Fruit fly (Drosophila melanogaster) whole organism, embryonic: ENCODE results near the gene CG5850.

Source experiments
- Atf3 ChIP-seq: fragments of 200-800 bp; sonication (Bioruptor generic); optimal IDR thresholded peaks from 3 replicates; lab custom pipeline; 2016; ENCODE audit warnings: missing biosample characterization, missing genetic modification characterization
- Bteb2 ChIP-seq: fragments of 200-800 bp; sonication (Bioruptor generic); optimal IDR thresholded peaks from 2 replicates; lab custom pipeline; 2016; ENCODE audit warnings: missing biosample characterization, missing genetic modification characterization
- CG11085 ChIP-seq: fragments of 200-800 bp; sonication (Bioruptor generic); IDR thresholded peaks from 2 replicates; pipeline ENCODE4 v1.3.6; 2022; ENCODE audit warnings: missing biosample characterization, missing genetic modification characterization
- CG11247 ChIP-seq: fragments of 200-800 bp; sonication (Bioruptor generic); IDR thresholded peaks from 2 replicates; pipeline ENCODE4 v1.3.6; 2022; ENCODE audit warnings: missing biosample characterization, missing genetic modification characterization
- CG11695 ChIP-seq: fragments of 200-800 bp; sonication (Bioruptor generic); IDR thresholded peaks from 3 replicates; pipeline ENCODE4 v1.3.6; 2022; ENCODE audit warnings: missing biosample characterization, missing genetic modification characterization
- CG12236 ChIP-seq: fragments of 200-800 bp; sonication (Bioruptor generic); optimal IDR thresholded peaks from 2 replicates; lab custom pipeline; 2016; ENCODE audit warnings: missing biosample characterization, missing genetic modification characterization
- CG13287 ChIP-seq: fragments of 200-800 bp; sonication (Bioruptor generic); IDR thresholded peaks from 2 replicates; pipeline ENCODE4 v1.3.6; 2022; ENCODE audit warnings: missing biosample characterization, missing genetic modification characterization; ENCODE audit not compliant: partially characterized antibody
- CG13296 ChIP-seq: fragments of 200-800 bp; sonication (Bioruptor generic); optimal IDR thresholded peaks from 3 replicates; lab custom pipeline; 2018; ENCODE audit warnings: missing biosample characterization, mild to moderate bottlenecking, missing genetic modification characterization
- CG13424 ChIP-seq: fragments of 200-800 bp; sonication (Bioruptor generic); optimal IDR thresholded peaks from 2 replicates; lab custom pipeline; 2019; ENCODE audit warnings: missing biosample characterization, mild to moderate bottlenecking, missing genetic modification characterization, moderate library complexity
- CG14441 ChIP-seq: fragments of 200-800 bp; sonication (Bioruptor generic); IDR thresholded peaks from 2 replicates; pipeline ENCODE4 v1.3.6; 2022; ENCODE audit warnings: missing biosample characterization, missing genetic modification characterization
- CG14860 ChIP-seq: fragments of 200-800 bp; sonication (Bioruptor generic); IDR thresholded peaks from 3 replicates; pipeline ENCODE4 v1.3.6; 2022; ENCODE audit warnings: missing biosample characterization, missing genetic modification characterization; ENCODE audit not compliant: partially characterized antibody
- CG14965 ChIP-seq: fragments of 200-800 bp; sonication (Bioruptor generic); optimal IDR thresholded peaks from 2 replicates; lab custom pipeline; 2016; ENCODE audit warnings: missing biosample characterization, missing genetic modification characterization, borderline replicate concordance
- CG1529 ChIP-seq: fragments of 200-800 bp; sonication (Bioruptor generic); optimal IDR thresholded peaks from 3 replicates; lab custom pipeline; 2018; ENCODE audit warnings: missing biosample characterization, missing genetic modification characterization
- CG15479 ChIP-seq: fragments of 200-800 bp; sonication (Bioruptor generic); optimal IDR thresholded peaks from 3 replicates; lab custom pipeline; 2019; ENCODE audit warnings: missing biosample characterization, mild to moderate bottlenecking, missing genetic modification characterization, moderate library complexity
- CG16779 ChIP-seq: fragments of 200-800 bp; sonication (Bioruptor generic); IDR thresholded peaks from 2 replicates; pipeline ENCODE4 v1.3.6; 2022; ENCODE audit warnings: missing biosample characterization, missing genetic modification characterization
- CG17186 ChIP-seq: fragments of 200-800 bp; sonication (Bioruptor generic); optimal IDR thresholded peaks from 3 replicates; lab custom pipeline; 2017; ENCODE audit warnings: missing biosample characterization, missing genetic modification reagents, missing genetic modification characterization
- CG31441 ChIP-seq: fragments of 200-800 bp; sonication (Bioruptor generic); IDR thresholded peaks from 2 replicates; pipeline ENCODE4 v1.3.6; 2022; ENCODE audit warnings: missing biosample characterization, missing genetic modification characterization
- CG3407 ChIP-seq: fragments of 200-800 bp; sonication (Bioruptor generic); optimal IDR thresholded peaks from 2 replicates; lab custom pipeline; 2018; ENCODE audit warnings: missing biosample characterization, mild to moderate bottlenecking, missing genetic modification characterization
- CG4282 ChIP-seq: fragments of 200-800 bp; sonication (Bioruptor generic); optimal IDR thresholded peaks from 2 replicates; lab custom pipeline; 2016; ENCODE audit warnings: missing biosample characterization, missing genetic modification characterization
- CG43689 ChIP-seq: fragments of 200-800 bp; sonication (Bioruptor generic); IDR thresholded peaks from 2 replicates; pipeline ENCODE4 v1.3.6; 2022; ENCODE audit warnings: missing biosample characterization, missing genetic modification characterization
- CG6654 ChIP-seq: fragments of 200-800 bp; sonication (Bioruptor generic); optimal IDR thresholded peaks from 2 replicates; lab custom pipeline; 2017; ENCODE audit warnings: missing biosample characterization, mild to moderate bottlenecking, missing genetic modification characterization
- CG8281 ChIP-seq: fragments of 200-800 bp; sonication (Bioruptor generic); optimal IDR thresholded peaks from 2 replicates; lab custom pipeline; 2018; ENCODE audit warnings: missing biosample characterization, mild to moderate bottlenecking, missing genetic modification characterization, moderate library complexity
- CG8924 ChIP-seq: fragments of 200-800 bp; optimal IDR thresholded peaks from 3 replicates; lab custom pipeline; 2019; ENCODE audit warnings: missing biosample characterization, mild to moderate bottlenecking, missing genetic modification characterization, moderate library complexity
- CG9932 ChIP-seq: fragments of 200-800 bp; sonication (Bioruptor generic); IDR thresholded peaks from 2 replicates; pipeline ENCODE4 v1.3.6; 2022; ENCODE audit warnings: missing biosample characterization, missing genetic modification characterization
- Camta ChIP-seq: fragments of 200-800 bp; sonication (Bioruptor generic); optimal IDR thresholded peaks from 2 replicates; lab custom pipeline; 2016; ENCODE audit warnings: missing biosample characterization, missing genetic modification characterization
- Dip2 ChIP-seq: fragments of 200-800 bp; sonication (Bioruptor generic); IDR thresholded peaks from 2 replicates; pipeline ENCODE4 v1.3.6; 2022; ENCODE audit warnings: missing biosample characterization, missing genetic modification characterization
- E2f1 ChIP-seq: fragments of 200-800 bp; sonication (Bioruptor generic); IDR thresholded peaks from 2 replicates; pipeline ENCODE4 v1.3.6; 2022; ENCODE audit warnings: missing biosample characterization, missing genetic modification characterization
- ERR ChIP-seq: fragments of 200-800 bp; sonication (Bioruptor generic); optimal IDR thresholded peaks from 2 replicates; lab custom pipeline; 2016; ENCODE audit warnings: missing biosample characterization, missing genetic modification characterization
- HLH54F ChIP-seq: fragments of 200-800 bp; sonication (Bioruptor generic); optimal IDR thresholded peaks from 3 replicates; lab custom pipeline; 2016; ENCODE audit warnings: missing biosample characterization, missing genetic modification characterization
- Hey ChIP-seq: fragments of 200-800 bp; sonication (Bioruptor generic); optimal IDR thresholded peaks from 3 replicates; lab custom pipeline; 2018; ENCODE audit warnings: missing biosample characterization, mild to moderate bottlenecking, missing genetic modification characterization
- Jarid2 ChIP-seq: fragments of 200-800 bp; sonication (Bioruptor generic); optimal IDR thresholded peaks from 3 replicates; lab custom pipeline; 2017; ENCODE audit warnings: mild to moderate bottlenecking, missing biosample characterization, missing genetic modification reagents, missing genetic modification characterization
- Kr ChIP-seq: fragments of 200-800 bp; sonication (Bioruptor generic); optimal IDR thresholded peaks from 2 replicates; lab custom pipeline; 2017; ENCODE audit warnings: missing biosample characterization, mild to moderate bottlenecking, missing genetic modification characterization
- Med ChIP-seq: fragments of 200-800 bp; sonication (Bioruptor generic); peaks from one replicate; lab custom pipeline; 2016; ENCODE audit warnings: missing biosample characterization, missing genetic modification characterization, mild to moderate bottlenecking, inconsistent platforms, moderate library complexity
- Opbp ChIP-seq: fragments of 200-800 bp; sonication (Bioruptor generic); IDR thresholded peaks from 3 replicates; pipeline ENCODE4 v1.3.6; 2022; ENCODE audit warnings: missing biosample characterization, missing genetic modification characterization; ENCODE audit not compliant: partially characterized antibody
- Optix ChIP-seq: fragments of 200-800 bp; sonication (Bioruptor generic); IDR thresholded peaks from 3 replicates; pipeline ENCODE4 v1.3.6; 2022; ENCODE audit warnings: missing biosample characterization, missing genetic modification characterization
- Sry-β ChIP-seq: fragments of 200-800 bp; sonication (Bioruptor generic); optimal IDR thresholded peaks from 2 replicates; lab custom pipeline; 2018; ENCODE audit warnings: missing biosample characterization, mild to moderate bottlenecking, missing genetic modification characterization, moderate library complexity
- corto ChIP-seq: fragments of 200-800 bp; sonication (Bioruptor generic); optimal IDR thresholded peaks from 2 replicates; lab custom pipeline; 2016; ENCODE audit warnings: missing biosample characterization, mild to moderate bottlenecking, missing genetic modification characterization, moderate library complexity
- dan ChIP-seq: fragments of 200-800 bp; sonication (Bioruptor generic); IDR thresholded peaks from 2 replicates; pipeline ENCODE4 v1.3.6; 2022; ENCODE audit warnings: missing biosample characterization, missing genetic modification characterization
- esg ChIP-seq: fragments of 200-800 bp; sonication (Bioruptor generic); conservative IDR thresholded peaks from 2 replicates; pipeline ENCODE4 v1.3.6; 2022; ENCODE audit warnings: missing biosample characterization, missing genetic modification characterization
- ewg ChIP-seq: fragments of 200-800 bp; sonication (Bioruptor generic); optimal IDR thresholded peaks from 3 replicates; lab custom pipeline; 2017; ENCODE audit warnings: mild to moderate bottlenecking, missing biosample characterization, missing genetic modification reagents, missing genetic modification characterization
- jigr1 ChIP-seq: fragments of 200-800 bp; sonication (Bioruptor generic); IDR thresholded peaks from 3 replicates; pipeline ENCODE4 v1.3.6; 2022; ENCODE audit warnings: missing biosample characterization, missing genetic modification characterization
- mld ChIP-seq: fragments of 200-800 bp; sonication (Bioruptor generic); IDR thresholded peaks from 3 replicates; pipeline ENCODE4 v1.3.6; 2022; ENCODE audit warnings: missing biosample characterization, missing genetic modification characterization; ENCODE audit not compliant: partially characterized antibody
- nau ChIP-seq: fragments of 200-800 bp; sonication (Bioruptor generic); optimal IDR thresholded peaks from 3 replicates; lab custom pipeline; 2017; ENCODE audit warnings: missing biosample characterization, mild to moderate bottlenecking, missing genetic modification characterization, missing genetic modification reagents
- pan ChIP-seq, 4 experiments: fragments of >200 bp in 3 of 4; fragments of 200-800 bp in 1 of 4; sonication (Bioruptor generic) in 1 of 4; optimal IDR thresholded peaks in 3 of 4; IDR thresholded peaks in 1 of 4; 2 replicates each; pipeline versions ENCODE4 v1.3.6 to Lab custom; 2017 to 2022; ENCODE audit warnings: missing biosample characterization in 2 of 4, missing genetic modification characterization in 2 of 4, mixed read lengths in 1 of 4
- sens ChIP-seq: fragments of 200-800 bp; sonication (Bioruptor generic); peaks from one replicate; lab custom pipeline; 2016; ENCODE audit warnings: missing biosample characterization, missing genetic modification characterization
- sob ChIP-seq: fragments of 200-800 bp; sonication (Bioruptor generic); IDR thresholded peaks from 2 replicates; pipeline ENCODE4 v1.3.6; 2022; ENCODE audit warnings: missing biosample characterization, missing genetic modification characterization
- ssp ChIP-seq: fragments of 200-800 bp; sonication (Bioruptor generic); IDR thresholded peaks from 2 replicates; pipeline ENCODE4 v1.3.6; 2022; ENCODE audit warnings: missing biosample characterization, missing genetic modification characterization
- tin ChIP-seq: fragments of 200-800 bp; sonication (Bioruptor generic); optimal IDR thresholded peaks from 3 replicates; lab custom pipeline; 2016; ENCODE audit warnings: missing biosample characterization, missing genetic modification characterization
- tio ChIP-seq: fragments of 200-800 bp; sonication (Bioruptor generic); optimal IDR thresholded peaks from 2 replicates; lab custom pipeline; 2017; ENCODE audit warnings: missing biosample characterization, missing genetic modification characterization, inconsistent platforms
- vnd ChIP-seq: fragments of 200-800 bp; sonication (Bioruptor generic); IDR thresholded peaks from 3 replicates; pipeline ENCODE4 v1.3.6; 2022; ENCODE audit warnings: missing biosample characterization, missing genetic modification characterization; ENCODE audit not compliant: partially characterized antibody

The CG5850 gene

DNA sequence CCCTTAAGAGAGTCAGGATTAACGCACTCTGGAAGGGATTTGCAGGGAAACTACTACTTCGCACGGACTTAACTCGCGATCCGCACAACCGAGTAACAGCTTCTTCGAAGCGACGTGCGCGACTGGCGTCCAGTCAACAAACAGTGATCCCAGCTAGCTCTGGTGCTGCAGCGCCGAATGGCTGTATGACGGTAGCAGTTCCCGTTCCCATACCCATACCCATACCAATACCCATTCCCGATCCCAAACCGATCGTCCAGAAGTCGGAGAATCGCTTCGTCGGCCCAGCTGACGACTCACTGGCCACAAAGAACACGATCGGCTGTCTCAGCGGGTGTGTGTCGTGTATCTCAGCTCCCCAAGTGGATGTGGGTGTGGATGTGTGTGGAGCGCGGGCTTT lies 16.5 kb downstream of the CG5850 start, which contains the start of gene CG5853:
TSS of gene CG5853 (minus strand) at position 384 of the 400 bp plus-strand sequence.
- no peak for TF ChIP-seq CG11085
- peak; percentile 51; the same call in 1 of the 2 replicates for TF ChIP-seq sob (GFP tag; lab: Robert Waterston, UW)
- no peak for TF ChIP-seq CG43689 (GFP tag; lab: Robert Waterston, UW)
- TF ChIP-seq ERR (GFP tag; lab: Kevin White, UChicago): no peak
- TF ChIP-seq ssp (GFP tag; lab: Robert Waterston, UW): no peak
- TF ChIP-seq CG11695 (GFP tag; lab: Robert Waterston, UW): 0 out of 3 replicates have a peak, but pooled peaks have one; percentile 30
- peak; percentile 31 for TF ChIP-seq sens (GFP tag; lab: Kevin White, UChicago)
- no peak for TF ChIP-seq E2f1 (GFP tag; lab: Robert Waterston, UW)
- no peak for TF ChIP-seq CG8281 (tag; lab: Kevin White, UChicago)
- 0 out of 3 replicates have a peak, but pooled peaks have one; percentile 35 for TF ChIP-seq Optix (GFP tag; lab: Robert Waterston, UW)
- 0 out of 3 replicates have a peak, but pooled peaks have one; percentile 7 for TF ChIP-seq Opbp (GFP tag; lab: Robert Waterston, UW)
- TF ChIP-seq CG6654 (GFP tag; lab: Kevin White, UChicago): no peak
- peak; percentile 70 for TF ChIP-seq Med (GFP tag; lab: Kevin White, UChicago)
- TF ChIP-seq Bteb2 (GFP tag; lab: Kevin White, UChicago): no peak
- TF ChIP-seq tio (GFP tag; lab: Kevin White, UChicago): no peak
- TF ChIP-seq CG12236: no peak
- TF ChIP-seq vnd: no peak
- no peak for TF ChIP-seq CG17186 (GFP tag; lab: Kevin White, UChicago)
- TF ChIP-seq pan (optimal IDR thresholded peaks at IDR 0.05; lab: Kevin White, UChicago): no peak
- no peak for TF ChIP-seq pan (GFP tag; optimal IDR thresholded peaks at IDR 0.05 in 1 of 2, IDR thresholded peaks at IDR 0.05 in 1 of 2)
- no peak for TF ChIP-seq Atf3 (GFP tag; lab: Kevin White, UChicago)
- TF ChIP-seq CG13296 (GFP tag; lab: Kevin White, UChicago): no peak
- 0 out of 2 replicates have a peak, but pooled peaks have one; percentile 20 for TF ChIP-seq CG9932
- TF ChIP-seq HLH54F (GFP tag; lab: Kevin White, UChicago): no peak
- no peak for TF ChIP-seq CG13424 (tag; lab: Kevin White, UChicago)
- no peak for TF ChIP-seq tin (GFP tag; lab: Kevin White, UChicago)
- no peak for TF ChIP-seq Kr
- TF ChIP-seq Jarid2 (GFP tag; lab: Kevin White, UChicago): peak; percentile 40
- no peak for TF ChIP-seq CG14441 (GFP tag; lab: Robert Waterston, UW)
- no peak for TF ChIP-seq nau (GFP tag; lab: Kevin White, UChicago)
- TF ChIP-seq Camta (GFP tag; lab: Kevin White, UChicago): no peak
- no peak for TF ChIP-seq CG4282 (GFP tag; lab: Kevin White, UChicago)
- no peak for TF ChIP-seq CG14965 (GFP tag; lab: Kevin White, UChicago)
- TF ChIP-seq Hey (tag; lab: Kevin White, UChicago): peak; percentile 66
- no peak for TF ChIP-seq ewg (GFP tag; lab: Kevin White, UChicago)
- TF ChIP-seq CG8924 (tag; lab: Kevin White, UChicago): no peak
- 0 out of 2 replicates have a peak, but pooled peaks have one; percentile 40 for TF ChIP-seq CG11247 (GFP tag; lab: Robert Waterston, UW)
- no peak for TF ChIP-seq jigr1 (GFP tag; lab: Robert Waterston, UW)
- no peak for TF ChIP-seq Sry-β (GFP tag; lab: Kevin White, UChicago)
- TF ChIP-seq CG13287: peak; percentile 12; the same call in 1 of the 2 replicates
- TF ChIP-seq CG16779 (GFP tag; lab: Robert Waterston, UW): no peak
- TF ChIP-seq CG31441 (GFP tag; lab: Robert Waterston, UW): no peak
- TF ChIP-seq CG14860 (GFP tag; lab: Robert Waterston, UW): no peak
- no peak for TF ChIP-seq mld (GFP tag; lab: Robert Waterston, UW)
- no peak for TF ChIP-seq CG3407 (GFP tag; lab: Kevin White, UChicago)
- TF ChIP-seq dan (GFP tag; lab: Robert Waterston, UW): no peak
- TF ChIP-seq corto: no peak
- TF ChIP-seq CG15479 (GFP tag; lab: Kevin White, UChicago): no peak
- no peak for TF ChIP-seq esg (GFP tag; lab: Robert Waterston, UW)
- no peak for TF ChIP-seq CG1529 (GFP tag; lab: Kevin White, UChicago)
- no peak for TF ChIP-seq Dip2 (GFP tag; lab: Robert Waterston, UW)
